Fruit fly (Drosophila melanogaster) whole organism, embryonic: ENCODE measurements around the gene CG9101.

Experiments used
- CG10267 ChIP-seq: fragments of 200-800 bp; sonication (Bioruptor generic); optimal IDR thresholded peaks from 2 replicates; lab custom pipeline; 2018; ENCODE audit warnings: missing biosample characterization, mild to moderate bottlenecking, missing genetic modification characterization, moderate library complexity
- CG11723 ChIP-seq: fragments of 200-800 bp; sonication (Bioruptor generic); optimal IDR thresholded peaks from 2 replicates; lab custom pipeline; 2017; ENCODE audit warnings: missing biosample characterization, mild to moderate bottlenecking, missing genetic modification characterization
- CG13894 ChIP-seq: fragments of 200-800 bp; sonication (Bioruptor generic); optimal IDR thresholded peaks from 3 replicates; lab custom pipeline; 2018; ENCODE audit warnings: missing biosample characterization, mild to moderate bottlenecking, missing genetic modification characterization, moderate library complexity
- CG18764 ChIP-seq: fragments of 200-800 bp; sonication (Bioruptor generic); optimal IDR thresholded peaks from 3 replicates; lab custom pipeline; 2016; ENCODE audit warnings: missing biosample characterization, missing genetic modification characterization
- CG4282 ChIP-seq: fragments of 200-800 bp; sonication (Bioruptor generic); optimal IDR thresholded peaks from 2 replicates; lab custom pipeline; 2016; ENCODE audit warnings: missing biosample characterization, missing genetic modification characterization
- CG6854 ChIP-seq: fragments of 200-800 bp; sonication (Bioruptor generic); optimal IDR thresholded peaks from 3 replicates; lab custom pipeline; 2017; ENCODE audit warnings: missing biosample characterization, mild to moderate bottlenecking, missing genetic modification characterization
- CG7839 ChIP-seq: fragments of 200-800 bp; sonication (Bioruptor generic); optimal IDR thresholded peaks from 3 replicates; lab custom pipeline; 2018; ENCODE audit warnings: missing biosample characterization, mild to moderate bottlenecking, missing genetic modification characterization, moderate library complexity
- CTCF ChIP-seq: fragments of 200-800 bp; sonication (Bioruptor generic); optimal IDR thresholded peaks from 2 replicates; lab custom pipeline; 2017; ENCODE audit warnings: missing biosample characterization, mild to moderate bottlenecking, missing genetic modification characterization, moderate library complexity
- Drgx ChIP-seq: fragments of 200-800 bp; sonication (Bioruptor generic); IDR thresholded peaks from 2 replicates; pipeline ENCODE4 v1.3.6; 2022; ENCODE audit warnings: missing biosample characterization, missing genetic modification characterization
- Ets65A ChIP-seq: fragments of 200-800 bp; sonication (Bioruptor generic); peaks from one replicate; lab custom pipeline; 2016; ENCODE audit warnings: missing biosample characterization, missing genetic modification characterization
- Lim3 ChIP-seq: fragments of 200-800 bp; sonication (Bioruptor generic); IDR thresholded peaks from 2 replicates; pipeline ENCODE4 v1.3.6; 2022; ENCODE audit warnings: missing biosample characterization, missing genetic modification characterization
- Nf-YB ChIP-seq: fragments of 200-800 bp; sonication (Bioruptor generic); optimal IDR thresholded peaks from 3 replicates; lab custom pipeline; 2019; ENCODE audit warnings: missing biosample characterization, mild to moderate bottlenecking, missing genetic modification characterization, moderate library complexity
- abd-A ChIP-seq: fragments of 200-800 bp; sonication (Bioruptor generic); optimal IDR thresholded peaks from 3 replicates; lab custom pipeline; 2019; ENCODE audit warnings: missing biosample characterization, mild to moderate bottlenecking, missing genetic modification characterization, moderate library complexity
- chm ChIP-seq: fragments of 200-800 bp; sonication (Bioruptor generic); IDR thresholded peaks from 2 replicates; pipeline ENCODE4 v1.3.6; 2022; ENCODE audit warnings: missing biosample characterization, missing genetic modification characterization
- lab ChIP-seq: fragments of 200-800 bp; sonication (Bioruptor generic); optimal IDR thresholded peaks from 3 replicates; lab custom pipeline; 2017; ENCODE audit warnings: missing biosample characterization, missing genetic modification characterization, mild to moderate bottlenecking, moderate library complexity, missing genetic modification reagents
- sug ChIP-seq: fragments of 200-800 bp; optimal IDR thresholded peaks from 2 replicates; lab custom pipeline; 2019; ENCODE audit warnings: missing biosample characterization, mild to moderate bottlenecking, missing genetic modification characterization, moderate library complexity

Gene CG9101

dm6 chrX:15206536-15206935 lies 23.1 kb downstream of the CG9101 start, which contains the start of gene CG32588:
CG32588 (minus strand) TSS chrX:15206636.
- no peak for TF ChIP-seq CG7839
- TF ChIP-seq CG18764, result no peak
- TF ChIP-seq Lim3, result no peak
- no peak for TF ChIP-seq CG11723
- TF ChIP-seq sug, result no peak
- TF ChIP-seq, all 482 proteins: peak for 0

DNA sequence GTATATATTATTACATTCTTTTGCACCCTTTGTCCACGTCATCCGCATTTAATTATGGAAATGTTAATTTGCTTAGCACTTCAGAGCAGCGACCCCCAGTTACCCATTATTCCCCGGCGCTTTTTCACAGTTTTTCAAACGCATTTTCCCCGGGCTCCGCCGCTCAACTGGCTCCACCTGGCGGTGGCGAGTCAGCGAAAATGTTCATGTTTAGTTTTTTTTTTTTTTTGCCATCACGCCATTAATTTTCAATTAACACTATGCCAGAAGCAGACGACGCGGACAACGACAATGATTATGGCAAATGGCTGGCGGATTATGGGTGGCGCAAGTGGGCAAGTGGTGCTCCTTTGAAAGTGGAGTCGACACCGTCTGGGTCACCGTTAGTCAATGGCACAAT lies 26.0 kb downstream of the CG9101 start:
- TF ChIP-seq CTCF (peak; percentile 75), lab (GFP tag; lab: Kevin White, UChicago) (no peak), Ets65A (peak; percentile 33)

- TF ChIP-seq chm (GFP tag; lab: Robert Waterston, UW) (no peak), CG13894 (peak; percentile 54), CG10267 (tag; lab: Kevin White, UChicago) (no peak), CG4282 (no peak), abd-A (tag; lab: Kevin White, UChicago) (peak; percentile 93), Drgx (GFP tag; lab: Robert Waterston, UW) (no peak), Nf-YB (GFP tag; lab: Kevin White, UChicago) (no peak), CG6854 (GFP tag; lab: Kevin White, UChicago) (no peak)
These were observed 29.7 kb downstream of the CG9101 start for dm6 chrX:15199845-15200432.
